Worm (Caenorhabditis elegans) whole organism, young adult: Measurements from ENCODE around the gene F31E3.12.
A peak's percentile ranks its signal among the peaks of the same experiment; 100 is the strongest.

ENCODE experiments used
- B0261.1 ChIP-seq: sonication (generic microtip); optimal IDR thresholded peaks from 2 replicates; lab custom pipeline; 2016; ENCODE audit warnings: mild to moderate bottlenecking, missing genetic modification characterization, moderate library complexity, missing compliant biosample characterization
- B0336.3 ChIP-seq: fragments of 200-800 bp; sonication (Bioruptor generic); IDR thresholded peaks from 2 replicates; pipeline ENCODE4 v1.3.6; 2022; ENCODE audit warnings: missing genetic modification characterization, missing compliant biosample characterization
- C06A6.2 ChIP-seq: fragments of 200-800 bp; sonication (Bioruptor generic); conservative IDR thresholded peaks from 2 replicates; pipeline ENCODE4 v1.3.6; 2022; ENCODE audit warnings: missing genetic modification characterization, missing compliant biosample characterization
- D2030.7 ChIP-seq: fragments of 200-800 bp; sonication (Bioruptor generic); IDR thresholded peaks from 2 replicates; pipeline ENCODE4 v1.3.6; 2022; ENCODE audit warnings: missing genetic modification reagents, missing genetic modification characterization, missing compliant biosample characterization
- F22D6.2 ChIP-seq: sonication (generic microtip); optimal IDR thresholded peaks from 2 replicates; lab custom pipeline; 2016; ENCODE audit warnings: mild to moderate bottlenecking, missing genetic modification characterization, missing compliant biosample characterization
- F23B12.7 ChIP-seq: sonication (generic microtip); optimal IDR thresholded peaks from 2 replicates; lab custom pipeline; 2017; ENCODE audit warnings: missing genetic modification characterization, mild to moderate bottlenecking, missing compliant biosample characterization, antibody characterized with exemption, moderate library complexity; ENCODE audit not compliant: insufficient read depth
- F33H1.4 ChIP-seq: fragments of 200-800 bp; sonication (Bioruptor generic); IDR thresholded peaks from 2 replicates; pipeline ENCODE4 v1.3.6; 2022; ENCODE audit warnings: missing genetic modification reagents, missing genetic modification characterization, missing compliant biosample characterization
- F37B4.10 ChIP-seq: fragments of 200-800 bp; sonication (Bioruptor generic); IDR thresholded peaks from 2 replicates; pipeline ENCODE4 v1.3.6; 2022; ENCODE audit warnings: missing genetic modification characterization, missing compliant biosample characterization
- F39B2.1 ChIP-seq: fragments of 200-800 bp; sonication (Bioruptor generic); IDR thresholded peaks from 2 replicates; pipeline ENCODE4 v1.3.6; 2022; ENCODE audit warnings: missing genetic modification reagents, missing genetic modification characterization, missing compliant biosample characterization
- F49E8.2 ChIP-seq: sonication (generic microtip); optimal IDR thresholded peaks from 3 replicates; lab custom pipeline; 2017; ENCODE audit warnings: missing genetic modification characterization, mild to moderate bottlenecking, missing compliant biosample characterization, antibody characterized with exemption, moderate library complexity; ENCODE audit not compliant: insufficient read depth
- F55B11.4 ChIP-seq: sonication (generic microtip); optimal IDR thresholded peaks from 2 replicates; lab custom pipeline; 2016; ENCODE audit warnings: missing compliant biosample characterization, missing genetic modification characterization, borderline replicate concordance; ENCODE audit not compliant: insufficient read depth
- F57C9.4 ChIP-seq: sonication (generic microtip); optimal IDR thresholded peaks from 2 replicates; lab custom pipeline; 2017; ENCODE audit warnings: mild to moderate bottlenecking, missing genetic modification characterization, missing compliant biosample characterization
- T07F8.4 ChIP-seq: sonication (generic microtip); optimal IDR thresholded peaks from 2 replicates; lab custom pipeline; 2016; ENCODE audit warnings: mild to moderate bottlenecking, missing genetic modification characterization, moderate library complexity, missing compliant biosample characterization
- Y53F4B.3 ChIP-seq: fragments of 200-800 bp; sonication (Bioruptor generic); IDR thresholded peaks from 2 replicates; pipeline ENCODE4 v1.3.6; 2022; ENCODE audit warnings: missing genetic modification reagents, missing genetic modification characterization, missing compliant biosample characterization
- Y53G8AR.9 ChIP-seq: fragments of 200-800 bp; sonication (Bioruptor generic); conservative IDR thresholded peaks from 2 replicates; pipeline ENCODE4 v1.3.6; 2022; ENCODE audit warnings: missing genetic modification reagents, missing genetic modification characterization, missing compliant biosample characterization
- aptf-2 ChIP-seq: fragments of 200-800 bp; sonication (Bioruptor generic); conservative IDR thresholded peaks from 2 replicates; pipeline ENCODE4 v1.3.6; 2022; ENCODE audit warnings: missing genetic modification reagents, missing genetic modification characterization, missing compliant biosample characterization
- attf-3 ChIP-seq: fragments of 200-800 bp; sonication (Bioruptor generic); conservative IDR thresholded peaks from 2 replicates; pipeline ENCODE4 v1.3.6; 2022; ENCODE audit warnings: missing genetic modification reagents, missing genetic modification characterization, missing compliant biosample characterization
- bed-2 ChIP-seq: fragments of 200-800 bp; sonication (Bioruptor generic); IDR thresholded peaks from 2 replicates; pipeline ENCODE4 v1.3.6; 2022; ENCODE audit warnings: missing genetic modification reagents, missing genetic modification characterization, missing compliant biosample characterization
- dox-1 ChIP-seq: fragments of 200-800 bp; sonication (Bioruptor generic); IDR thresholded peaks from 2 replicates; pipeline ENCODE4 v1.3.6; 2022; ENCODE audit warnings: missing genetic modification reagents, missing genetic modification characterization, missing compliant biosample characterization
- egrh-3 ChIP-seq: fragments of 200-800 bp; sonication (Bioruptor generic); IDR thresholded peaks from 2 replicates; pipeline ENCODE4 v1.3.6; 2022; ENCODE audit warnings: missing genetic modification reagents, missing genetic modification characterization, missing compliant biosample characterization
- ekl-4 ChIP-seq: fragments of 200-800 bp; sonication (Bioruptor generic); IDR thresholded peaks from 2 replicates; pipeline ENCODE4 v1.3.6; 2022; ENCODE audit warnings: missing genetic modification reagents, missing genetic modification characterization, missing compliant biosample characterization
- gei-17 ChIP-seq: fragments of 200-800 bp; sonication (Bioruptor generic); optimal IDR thresholded peaks from 2 replicates; lab custom pipeline; 2018; ENCODE audit warnings: mild to moderate bottlenecking, missing genetic modification characterization, missing compliant biosample characterization
- hlh-26 ChIP-seq: fragments of 200-800 bp; sonication (Bioruptor generic); conservative IDR thresholded peaks from 2 replicates; pipeline ENCODE4 v1.3.6; 2022; ENCODE audit warnings: missing genetic modification reagents, missing genetic modification characterization, missing compliant biosample characterization
- hmg-1.2 ChIP-seq: fragments of 200-800 bp; sonication (Bioruptor generic); IDR thresholded peaks from 2 replicates; pipeline ENCODE4 v1.3.6; 2022; ENCODE audit warnings: missing genetic modification reagents, missing genetic modification characterization, missing compliant biosample characterization
- hsf-1 ChIP-seq: fragments of 200-800 bp; sonication (Bioruptor generic); IDR thresholded peaks from 2 replicates; pipeline ENCODE4 v1.3.6; 2022; ENCODE audit warnings: missing genetic modification reagents, missing genetic modification characterization, missing compliant biosample characterization
- lag-1 ChIP-seq: fragments of 200-800 bp; sonication (Bioruptor generic); IDR thresholded peaks from 2 replicates; pipeline ENCODE4 v1.3.6; 2022; ENCODE audit warnings: missing genetic modification reagents, missing genetic modification characterization, missing compliant biosample characterization
- let-526 ChIP-seq: fragments of 200-800 bp; sonication (Bioruptor generic); IDR thresholded peaks from 2 replicates; pipeline ENCODE4 v1.3.6; 2022; ENCODE audit warnings: missing genetic modification reagents, missing genetic modification characterization, missing compliant biosample characterization
- let-607 ChIP-seq, 2 experiments: fragments of 200-800 bp in 1 of 2; sonication (Bioruptor generic) in 1 of 2; sonication (generic microtip) in 1 of 2; optimal IDR thresholded peaks; 2 replicates each; lab custom pipeline; 2016 to 2018; ENCODE audit warnings: mild to moderate bottlenecking in 2 of 2, missing compliant biosample characterization in 2 of 2, missing genetic modification characterization in 2 of 2, moderate library complexity in 2 of 2, missing genotype in 1 of 2
- lin-35 ChIP-seq, 3 experiments: fragments of 150-350 bp in 2 of 3; sonication (generic microtip) in 1 of 3; optimal IDR thresholded peaks; 2 replicates each; lab custom pipeline; 2014 to 2018; ENCODE audit warnings: missing biosample characterization in 3 of 3, missing genetic modification characterization in 3 of 3, missing genetic modification reagents in 3 of 3
- lin-54 ChIP-seq: fragments of 200-800 bp; sonication (Bioruptor generic); optimal IDR thresholded peaks from 2 replicates; lab custom pipeline; 2018; ENCODE audit warnings: mild to moderate bottlenecking, missing genetic modification characterization, missing compliant biosample characterization
- lir-1 ChIP-seq: fragments of 200-800 bp; sonication (Bioruptor generic); conservative IDR thresholded peaks from 2 replicates; pipeline ENCODE4 v1.3.6; 2022; ENCODE audit warnings: missing genetic modification reagents, missing genetic modification characterization, missing compliant biosample characterization
- madf-8 ChIP-seq: fragments of 200-800 bp; sonication (Bioruptor generic); conservative IDR thresholded peaks from 2 replicates; pipeline ENCODE4 v1.3.6; 2022; ENCODE audit warnings: missing genetic modification reagents, missing genetic modification characterization, missing compliant biosample characterization
- mcd-1 ChIP-seq: fragments of 200-800 bp; sonication (Bioruptor generic); IDR thresholded peaks from 2 replicates; pipeline ENCODE4 v1.3.6; 2022; ENCODE audit warnings: missing genetic modification reagents, missing genetic modification characterization, missing compliant biosample characterization
- nfyb-1 ChIP-seq: fragments of 200-800 bp; sonication (Bioruptor generic); IDR thresholded peaks from 2 replicates; pipeline ENCODE4 v1.3.6; 2022; ENCODE audit warnings: missing genetic modification reagents, missing genetic modification characterization, missing compliant biosample characterization
- nhr-120 ChIP-seq: fragments of 200-800 bp; sonication (Bioruptor generic); IDR thresholded peaks from 2 replicates; pipeline ENCODE4 v1.3.6; 2022; ENCODE audit warnings: missing genetic modification characterization, missing compliant biosample characterization
- nhr-179 ChIP-seq: sonication (generic microtip); optimal IDR thresholded peaks from 2 replicates; lab custom pipeline; 2016; ENCODE audit warnings: mild to moderate bottlenecking, missing genetic modification characterization, missing compliant biosample characterization
- nhr-27 ChIP-seq: fragments of 200-800 bp; sonication (Bioruptor generic); optimal IDR thresholded peaks from 2 replicates; lab custom pipeline; 2018; ENCODE audit warnings: mild to moderate bottlenecking, missing genetic modification characterization, moderate library complexity, missing compliant biosample characterization
- nhr-80 ChIP-seq: sonication (generic microtip); optimal IDR thresholded peaks from 2 replicates; lab custom pipeline; 2016; ENCODE audit warnings: missing genetic modification characterization, missing compliant biosample characterization
- rpc-1 ChIP-seq, 2 experiments: fragments of 150-350 bp in 1 of 2; sonication (generic microtip) in 1 of 2; optimal IDR thresholded peaks; 2 replicates each; lab custom pipeline; 2014 to 2018; ENCODE audit warnings: missing biosample characterization in 1 of 2, missing genetic modification characterization in 1 of 2, missing genetic modification reagents in 1 of 2, missing genotype in 1 of 2
- sea-2 ChIP-seq: fragments of 200-800 bp; sonication (Bioruptor generic); IDR thresholded peaks from 2 replicates; pipeline ENCODE4 v1.3.6; 2022; ENCODE audit warnings: missing genetic modification characterization, missing compliant biosample characterization
- snpc-1.1 ChIP-seq: sonication (generic microtip); optimal IDR thresholded peaks from 2 replicates; lab custom pipeline; 2017; ENCODE audit warnings: missing genetic modification characterization, mild to moderate bottlenecking, missing compliant biosample characterization, antibody characterized with exemption, moderate library complexity, missing genotype, missing genetic modification reagents; ENCODE audit not compliant: insufficient read depth
- sptf-2 ChIP-seq: fragments of 200-800 bp; sonication (Bioruptor generic); optimal IDR thresholded peaks from 2 replicates; lab custom pipeline; 2018; ENCODE audit warnings: mild to moderate bottlenecking, missing genetic modification characterization, missing compliant biosample characterization
- unc-130 ChIP-seq: sonication (generic microtip); optimal IDR thresholded peaks from 2 replicates; lab custom pipeline; 2016; ENCODE audit warnings: missing genetic modification reagents, missing genetic modification characterization, missing compliant biosample characterization
- zfh-2 ChIP-seq: fragments of 200-800 bp; sonication (Bioruptor generic); conservative IDR thresholded peaks from 2 replicates; pipeline ENCODE4 v1.3.6; 2022; ENCODE audit warnings: missing genetic modification reagents, missing genetic modification characterization, missing compliant biosample characterization
- ztf-25 ChIP-seq: fragments of 200-800 bp; sonication (Bioruptor generic); IDR thresholded peaks from 2 replicates; pipeline ENCODE4 v1.3.6; 2022; ENCODE audit warnings: missing genetic modification reagents, missing genetic modification characterization, missing compliant biosample characterization
- ztf-3 ChIP-seq: fragments of 200-800 bp; sonication (Bioruptor generic); optimal IDR thresholded peaks from 2 replicates; lab custom pipeline; 2018; ENCODE audit warnings: mild to moderate bottlenecking, missing genetic modification characterization, missing compliant biosample characterization
- ztf-6 ChIP-seq: fragments of 200-800 bp; sonication (Bioruptor generic); IDR thresholded peaks from 2 replicates; pipeline ENCODE4 v1.3.6; 2022; ENCODE audit warnings: missing genetic modification reagents, missing genetic modification characterization, missing compliant biosample characterization

The F31E3.12 gene

DNA sequence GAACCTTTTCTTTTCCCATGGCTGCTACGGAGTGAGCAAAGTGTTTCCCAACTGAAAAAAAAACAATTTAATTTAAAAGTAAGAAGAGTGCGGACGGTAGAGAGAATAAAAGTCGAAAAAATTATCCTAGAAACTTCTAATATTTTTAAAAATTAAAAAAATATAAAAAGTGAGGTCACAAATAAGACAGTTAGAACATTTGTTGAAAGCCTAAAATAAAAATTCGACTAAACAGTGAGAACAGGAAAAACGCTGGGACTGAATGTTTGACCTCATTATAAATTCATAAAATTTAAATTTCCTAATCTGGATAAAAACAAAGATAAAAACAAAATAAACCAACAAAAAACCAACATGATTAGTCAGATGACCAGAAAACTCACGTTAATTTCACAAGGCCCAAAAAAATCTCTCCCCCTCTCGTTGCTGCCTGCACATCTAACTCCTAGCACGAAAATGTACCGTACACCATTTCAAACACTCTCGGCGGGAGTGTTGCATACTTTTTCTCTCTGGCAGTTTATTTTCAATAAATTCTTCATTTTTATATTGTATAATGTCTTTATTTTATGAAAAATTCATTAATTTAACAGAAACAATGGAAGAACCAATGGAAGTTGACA lies 2.6 kb downstream of the F31E3.12 start, which contains the start of the genes eef-1A.1 and rfc-4 (continued):
- TF ChIP-seq nhr-27 (tag; lab: Kevin White, UChicago), result no peak
- TF ChIP-seq unc-130, result peak; percentile 67
- peak; percentile 99 for TF ChIP-seq F33H1.4 (GFP tag; lab: Robert Waterston, UW)
- peak; percentile 91 for TF ChIP-seq mcd-1 (GFP tag; lab: Robert Waterston, UW)
- peak; percentile 66 for TF ChIP-seq madf-8 (GFP tag; lab: Robert Waterston, UW)
- TF ChIP-seq ekl-4, result peak; percentile 93
- no peak for TF ChIP-seq sea-2
- TF ChIP-seq F57C9.4 (tag; lab: Kevin White, UChicago), result no peak
- TF ChIP-seq lir-1 (GFP tag; lab: Robert Waterston, UW), result peak; percentile 81
- TF ChIP-seq sptf-2, result no peak
- TF ChIP-seq dox-1, result peak; percentile 93
- peak; percentile 15 for TF ChIP-seq B0261.1
- TF ChIP-seq nhr-80 (tag; lab: Kevin White, UChicago), result peak; percentile 79
- TF ChIP-seq lag-1 (GFP tag; lab: Robert Waterston, UW), result no peak
- 0 out of 2 replicates have a peak, but pooled peaks have one; percentile 17 for TF ChIP-seq ztf-6 (GFP tag; lab: Robert Waterston, UW)
- peak; percentile 79 for TF ChIP-seq B0336.3
- peak; percentile 64 to 95 (median 73) for TF ChIP-seq lin-35 (GFP tag; optimal IDR thresholded peaks at IDR 0.05; lab: Kevin White, UChicago)
- peak; percentile 71; the same call in 1 of the 2 replicates for TF ChIP-seq let-526
- peak; percentile 97 for TF ChIP-seq F23B12.7 (tag; lab: Kevin White, UChicago)
- peak; percentile 91 for TF ChIP-seq attf-3
- no peak for TF ChIP-seq F37B4.10 (GFP tag; lab: Robert Waterston, UW)
- peak; percentile 58 for TF ChIP-seq gei-17
- TF ChIP-seq zfh-2 (GFP tag; lab: Robert Waterston, UW), result no peak
- peak; percentile 94 for TF ChIP-seq nfyb-1 (GFP tag; lab: Robert Waterston, UW)
- TF ChIP-seq ztf-3 (GFP tag; lab: Kevin White, UChicago), result no peak
- no peak for TF ChIP-seq Y53F4B.3
- peak; percentile 83 for TF ChIP-seq egrh-3
- no peak for TF ChIP-seq aptf-2 (GFP tag; lab: Robert Waterston, UW)
- TF ChIP-seq rpc-1 (optimal IDR thresholded peaks at IDR 0.05; lab: Kevin White, UChicago), result peak; percentile 16
- no peak for TF ChIP-seq rpc-1 (tag; optimal IDR thresholded peaks at IDR 0.05; lab: Kevin White, UChicago)
- no peak for TF ChIP-seq bed-2 (GFP tag; lab: Robert Waterston, UW)
- peak; percentile 81 for TF ChIP-seq Y53G8AR.9 (GFP tag; lab: Robert Waterston, UW)
- peak; percentile 72 for TF ChIP-seq C06A6.2 (GFP tag; lab: Robert Waterston, UW)
- no peak for TF ChIP-seq T07F8.4
- peak; percentile 49; the same call in 1 of the 2 replicates for TF ChIP-seq F39B2.1 (GFP tag; lab: Robert Waterston, UW)
- TF ChIP-seq F55B11.4 (tag; lab: Kevin White, UChicago), result no peak
- TF ChIP-seq F49E8.2 (tag; lab: Kevin White, UChicago), result peak; percentile 89
- no peak for TF ChIP-seq nhr-120 (GFP tag; lab: Robert Waterston, UW)
- no peak for TF ChIP-seq ztf-25 (GFP tag; lab: Robert Waterston, UW)
- TF ChIP-seq hmg-1.2, result peak; percentile 76
- TF ChIP-seq hsf-1 (GFP tag; lab: Robert Waterston, UW), result peak; percentile 68
- no peak for TF ChIP-seq hlh-26 (GFP tag; lab: Robert Waterston, UW)
- TF ChIP-seq F22D6.2 (tag; lab: Kevin White, UChicago), result peak; percentile 55
- TF ChIP-seq D2030.7, result peak; percentile 84
- peak; percentile 98 for TF ChIP-seq lin-54 (GFP tag; lab: Kevin White, UChicago)
- TF ChIP-seq nhr-179 (tag; lab: Kevin White, UChicago), result no peak
- peak; percentile 61 for TF ChIP-seq snpc-1.1 (tag; lab: Kevin White, UChicago)
- TF ChIP-seq let-607 (tag; optimal IDR thresholded peaks at IDR 0.05; lab: Kevin White, UChicago), result peak; percentile 66 to 84
